Fruit fly (Drosophila melanogaster): Measurements from ENCODE around the gene Diap1.

Gene Diap1

dm6 chr3L:16001164-16001679 is 49.6 kb downstream of the Diap1 start (continued):
- TF ChIP-seq CG16813 (GFP tag; IDR thresholded peaks at IDR 0.05; ENCODE audit: partially characterized antibody) (no peak), CG32767 (GFP tag; IDR thresholded peaks at IDR 0.05) (peak; percentile 42; the same call in 1 of the 2 replicates), CG16863 (GFP tag; optimal IDR thresholded peaks at IDR 0.05) (peak; percentile 52), CG4730 (GFP tag; IDR thresholded peaks at IDR 0.05) (peak; percentile 46; the same call in 1 of the 2 replicates), CG8290 (GFP tag; optimal IDR thresholded peaks at IDR 0.05) (no peak), CG8290 (tag; optimal IDR thresholded peaks at IDR 0.05) (peak in 1 of 2 experiments; percentile 71), CG12744 (GFP tag; optimal IDR thresholded peaks at IDR 0.05) (peak; percentile 69), Hsf (GFP tag; optimal IDR thresholded peaks at IDR 0.05) (peak; percentile 78), kay (GFP tag; optimal IDR thresholded peaks at IDR 0.05) (peak; percentile 67), CG6272 (GFP tag; IDR thresholded peaks at IDR 0.05) (no peak), psq (GFP tag; optimal IDR thresholded peaks at IDR 0.05) (no peak), ftz-f1 (GFP tag; optimal IDR thresholded peaks at IDR 0.05) (no peak), CG10979 (tag; optimal IDR thresholded peaks at IDR 0.05) (peak; percentile 10), gce (GFP tag; IDR thresholded peaks at IDR 0.05) (no peak), E2f1 (GFP tag; IDR thresholded peaks at IDR 0.05) (peak; percentile 53), CG17829 (tag; optimal IDR thresholded peaks at IDR 0.05) (peak; percentile 59), Dad (GFP tag; optimal IDR thresholded peaks at IDR 0.05) (peak; percentile 38), dan (GFP tag; IDR thresholded peaks at IDR 0.05) (no peak), CG3726 (GFP tag; IDR thresholded peaks at IDR 0.05) (no peak), Ptx1 (GFP tag; IDR thresholded peaks at IDR 0.05) (peak; percentile 76), Hr78 (GFP tag; optimal IDR thresholded peaks at IDR 0.05) (peak in 1 of 2 experiments; percentile 33), hb (GFP tag; IDR thresholded peaks at IDR 0.05; ENCODE audit: partially characterized antibody) (no peak), jigr1 (GFP tag; IDR thresholded peaks at IDR 0.05) (no peak), HmgD (GFP tag; optimal IDR thresholded peaks at IDR 0.05) (peak; percentile 72), Nf-YB (GFP tag; optimal IDR thresholded peaks at IDR 0.05) (peak; percentile 63), sim (GFP tag; IDR thresholded peaks at IDR 0.05) (no peak), Bgb (GFP tag; IDR thresholded peaks at IDR 0.05; ENCODE audit: partially characterized antibody) (peak; percentile 44; the same call in 1 of the 2 replicates), Hr51 (GFP tag; optimal IDR thresholded peaks at IDR 0.05) (peak; percentile 65 to 85), zfh2 (GFP tag; optimal IDR thresholded peaks at IDR 0.05) (peak; percentile 90), MTF-1 (GFP tag; optimal IDR thresholded peaks at IDR 0.05; ENCODE audit: borderline replicate concordance) (no peak), CG2202 (tag; optimal IDR thresholded peaks at IDR 0.05) (no peak), z (GFP tag; IDR thresholded peaks at IDR 0.05) (no peak), so (GFP tag; IDR thresholded peaks at IDR 0.05) (peak; percentile 69; the same call in 1 of the 3 replicates), tna (GFP tag; IDR thresholded peaks at IDR 0.05; ENCODE audit: partially characterized antibody) (0 out of 2 replicates have a peak, but pooled peaks have one; percentile 47), Doc3 (GFP tag; IDR thresholded peaks at IDR 0.05; ENCODE audit: partially characterized antibody) (no peak), CG10274 (GFP tag; optimal IDR thresholded peaks at IDR 0.05) (peak; percentile 33), otp (GFP tag; IDR thresholded peaks at IDR 0.05) (no peak; the same call in 2 of the 3 replicates), Antp (GFP tag; optimal IDR thresholded peaks at IDR 0.05) (peak; percentile 64), ewg (GFP tag; optimal IDR thresholded peaks at IDR 0.05) (peak; percentile 40), usp (GFP tag; optimal IDR thresholded peaks at IDR 0.05) (no peak), CG9876 (GFP tag; optimal IDR thresholded peaks at IDR 0.05) (peak; percentile 13), crp (GFP tag; optimal IDR thresholded peaks at IDR 0.05) (peak in 1 of 2 experiments; percentile 59)
